Fruit fly (Drosophila melanogaster) whole organism, embryonic: ENCODE data around the gene CG16984.
A peak's percentile ranks its signal among the peaks of the same experiment; 100 is the strongest.

Experiments used
- Abd-B ChIP-seq: fragments of 200-800 bp; sonication (Bioruptor generic); optimal IDR thresholded peaks from 2 replicates; lab custom pipeline; 2018; ENCODE audit warnings: missing biosample characterization, mild to moderate bottlenecking, missing genetic modification characterization, moderate library complexity
- Atf-2 ChIP-seq: fragments of 200-800 bp; sonication (Bioruptor generic); optimal IDR thresholded peaks from 2 replicates; lab custom pipeline; 2016; ENCODE audit warnings: missing biosample characterization, missing genetic modification characterization
- Bteb2 ChIP-seq: fragments of 200-800 bp; sonication (Bioruptor generic); optimal IDR thresholded peaks from 2 replicates; lab custom pipeline; 2016; ENCODE audit warnings: missing biosample characterization, missing genetic modification characterization
- C15 ChIP-seq: fragments of 200-800 bp; sonication (Bioruptor generic); IDR thresholded peaks from 3 replicates; pipeline ENCODE4 v1.3.6; 2022; ENCODE audit warnings: missing biosample characterization, missing genetic modification characterization
- CG10147 ChIP-seq: fragments of 200-800 bp; sonication (Bioruptor generic); optimal IDR thresholded peaks from 2 replicates; lab custom pipeline; 2019; ENCODE audit warnings: missing biosample characterization, mild to moderate bottlenecking, missing genetic modification characterization, moderate library complexity
- CG11398 ChIP-seq: fragments of 200-800 bp; sonication (Bioruptor generic); optimal IDR thresholded peaks from 2 replicates; lab custom pipeline; 2016; ENCODE audit warnings: missing biosample characterization, missing genetic modification characterization
- CG12659 ChIP-seq: fragments of 200-800 bp; sonication (Bioruptor generic); optimal IDR thresholded peaks from 3 replicates; lab custom pipeline; 2017; ENCODE audit warnings: mild to moderate bottlenecking, missing biosample characterization, missing genetic modification reagents, missing genetic modification characterization
- CG14441 ChIP-seq: fragments of 200-800 bp; sonication (Bioruptor generic); IDR thresholded peaks from 2 replicates; pipeline ENCODE4 v1.3.6; 2022; ENCODE audit warnings: missing biosample characterization, missing genetic modification characterization
- CG15514 ChIP-seq: fragments of 200-800 bp; sonication (Bioruptor generic); optimal IDR thresholded peaks from 3 replicates; lab custom pipeline; 2017; ENCODE audit warnings: missing biosample characterization, missing genetic modification characterization, mild to moderate bottlenecking, moderate library complexity, missing genetic modification reagents
- CG15601 ChIP-seq: fragments of 200-800 bp; sonication (Bioruptor generic); optimal IDR thresholded peaks from 3 replicates; lab custom pipeline; 2019; ENCODE audit warnings: missing biosample characterization, mild to moderate bottlenecking, missing genetic modification characterization, moderate library complexity
- CG1832 ChIP-seq: fragments of 200-800 bp; sonication (Bioruptor generic); optimal IDR thresholded peaks from 2 replicates; lab custom pipeline; 2017; ENCODE audit warnings: missing biosample characterization, mild to moderate bottlenecking, missing genetic modification characterization, inconsistent platforms
- CG2199 ChIP-seq: fragments of 200-800 bp; sonication (Bioruptor generic); IDR thresholded peaks from 3 replicates; pipeline ENCODE4 v1.3.6; 2022; ENCODE audit warnings: missing biosample characterization, missing genetic modification characterization
- CG3407 ChIP-seq: fragments of 200-800 bp; sonication (Bioruptor generic); optimal IDR thresholded peaks from 2 replicates; lab custom pipeline; 2018; ENCODE audit warnings: missing biosample characterization, mild to moderate bottlenecking, missing genetic modification characterization
- CG3847 ChIP-seq: fragments of 200-800 bp; sonication (Bioruptor generic); IDR thresholded peaks from 2 replicates; pipeline ENCODE4 v1.3.6; 2022; ENCODE audit warnings: missing biosample characterization, missing genetic modification characterization
- CG3995 ChIP-seq: fragments of 200-800 bp; sonication (Bioruptor generic); optimal IDR thresholded peaks from 3 replicates; lab custom pipeline; 2016; ENCODE audit warnings: missing biosample characterization, missing genetic modification characterization
- CG42726 ChIP-seq: fragments of 200-800 bp; sonication (Bioruptor generic); IDR thresholded peaks from 2 replicates; pipeline ENCODE4 v1.3.6; 2022; ENCODE audit warnings: missing biosample characterization, missing genetic modification characterization; ENCODE audit not compliant: partially characterized antibody
- CG4360 ChIP-seq: fragments of 200-800 bp; sonication (Bioruptor generic); IDR thresholded peaks from 2 replicates; pipeline ENCODE4 v1.3.6; 2022; ENCODE audit warnings: missing biosample characterization, missing genetic modification characterization
- CG6689 ChIP-seq: fragments of 200-800 bp; sonication (Bioruptor generic); IDR thresholded peaks from 2 replicates; pipeline ENCODE4 v1.3.6; 2022; ENCODE audit warnings: missing biosample characterization, missing genetic modification characterization
- CG8924 ChIP-seq: fragments of 200-800 bp; optimal IDR thresholded peaks from 3 replicates; lab custom pipeline; 2019; ENCODE audit warnings: missing biosample characterization, mild to moderate bottlenecking, missing genetic modification characterization, moderate library complexity
- CrebB ChIP-seq: fragments of 200-800 bp; sonication (Bioruptor generic); optimal IDR thresholded peaks from 3 replicates; lab custom pipeline; 2018; ENCODE audit warnings: missing biosample characterization, mild to moderate bottlenecking, missing genetic modification characterization
- Dbx ChIP-seq: fragments of 200-800 bp; sonication (Bioruptor generic); IDR thresholded peaks from 3 replicates; pipeline ENCODE4 v1.3.6; 2022; ENCODE audit warnings: missing biosample characterization, missing genetic modification characterization
- Elba2 ChIP-seq: fragments of 200-800 bp; sonication (Bioruptor generic); optimal IDR thresholded peaks from 3 replicates; lab custom pipeline; 2016; ENCODE audit warnings: missing biosample characterization, missing genetic modification characterization
- Ets97D ChIP-seq: fragments of 200-800 bp; sonication (Bioruptor generic); optimal IDR thresholded peaks from 3 replicates; lab custom pipeline; 2016; ENCODE audit warnings: missing biosample characterization, missing genetic modification characterization
- Lpt ChIP-seq: fragments of >200 bp; optimal IDR thresholded peaks from 2 replicates; lab custom pipeline; 2018; ENCODE audit warnings: missing biosample characterization, missing genetic modification characterization
- Myb ChIP-seq: fragments of 200-800 bp; sonication (Bioruptor generic); optimal IDR thresholded peaks from 2 replicates; lab custom pipeline; 2016; ENCODE audit warnings: missing biosample characterization, missing genetic modification characterization
- Nf-YA ChIP-seq: fragments of 200-800 bp; sonication (Bioruptor generic); IDR thresholded peaks from 2 replicates; pipeline ENCODE4 v1.3.6; 2022; ENCODE audit warnings: missing biosample characterization, missing genetic modification characterization
- Optix ChIP-seq: fragments of 200-800 bp; sonication (Bioruptor generic); IDR thresholded peaks from 3 replicates; pipeline ENCODE4 v1.3.6; 2022; ENCODE audit warnings: missing biosample characterization, missing genetic modification characterization
- Sry-β ChIP-seq: fragments of 200-800 bp; sonication (Bioruptor generic); optimal IDR thresholded peaks from 2 replicates; lab custom pipeline; 2018; ENCODE audit warnings: missing biosample characterization, mild to moderate bottlenecking, missing genetic modification characterization, moderate library complexity
- Taf1 ChIP-seq: fragments of 200-800 bp; sonication (Bioruptor generic); IDR thresholded peaks from 2 replicates; pipeline ENCODE4 v1.3.6; 2022; ENCODE audit warnings: missing biosample characterization, missing genetic modification characterization
- Xbp1 ChIP-seq: fragments of 200-800 bp; sonication (Bioruptor generic); optimal IDR thresholded peaks from 3 replicates; lab custom pipeline; 2016; ENCODE audit warnings: missing biosample characterization, mild to moderate bottlenecking, missing genetic modification characterization
- abd-A ChIP-seq: fragments of 200-800 bp; sonication (Bioruptor generic); optimal IDR thresholded peaks from 3 replicates; lab custom pipeline; 2019; ENCODE audit warnings: missing biosample characterization, mild to moderate bottlenecking, missing genetic modification characterization, moderate library complexity
- al ChIP-seq: fragments of 200-800 bp; sonication (Bioruptor generic); IDR thresholded peaks from 2 replicates; pipeline ENCODE4 v1.3.6; 2022; ENCODE audit warnings: missing biosample characterization, missing genetic modification characterization
- bigmax ChIP-seq: fragments of 200-800 bp; sonication (Bioruptor generic); optimal IDR thresholded peaks from 2 replicates; lab custom pipeline; 2018; ENCODE audit warnings: missing biosample characterization, mild to moderate bottlenecking, missing genetic modification characterization
- corto ChIP-seq: fragments of 200-800 bp; sonication (Bioruptor generic); optimal IDR thresholded peaks from 2 replicates; lab custom pipeline; 2016; ENCODE audit warnings: missing biosample characterization, mild to moderate bottlenecking, missing genetic modification characterization, moderate library complexity
- dmrt11E ChIP-seq: fragments of 200-800 bp; sonication (Bioruptor generic); optimal IDR thresholded peaks from 3 replicates; lab custom pipeline; 2018; ENCODE audit warnings: missing biosample characterization, mild to moderate bottlenecking, missing genetic modification characterization, moderate library complexity
- dpn ChIP-seq, 2 experiments: fragments of 200-800 bp; sonication (Bioruptor generic); optimal IDR thresholded peaks; 3 replicates each; lab custom pipeline; 2016; ENCODE audit warnings: missing biosample characterization in 2 of 2, missing genetic modification characterization in 2 of 2
- en ChIP-seq: fragments of 200-800 bp; sonication (Bioruptor generic); optimal IDR thresholded peaks from 2 replicates; lab custom pipeline; 2016; ENCODE audit warnings: missing biosample characterization, missing genetic modification characterization
- esg ChIP-seq: fragments of 200-800 bp; sonication (Bioruptor generic); conservative IDR thresholded peaks from 2 replicates; pipeline ENCODE4 v1.3.6; 2022; ENCODE audit warnings: missing biosample characterization, missing genetic modification characterization
- her ChIP-seq: fragments of 200-800 bp; sonication (Bioruptor generic); optimal IDR thresholded peaks from 2 replicates; lab custom pipeline; 2016; ENCODE audit warnings: missing biosample characterization, missing genetic modification characterization
- nerfin-1 ChIP-seq: fragments of 200-800 bp; sonication (Bioruptor generic); optimal IDR thresholded peaks from 3 replicates; lab custom pipeline; 2019; ENCODE audit warnings: missing biosample characterization, mild to moderate bottlenecking, missing genetic modification characterization, moderate library complexity
- repo ChIP-seq: fragments of 200-800 bp; sonication (Bioruptor generic); optimal IDR thresholded peaks from 2 replicates; lab custom pipeline; 2016; ENCODE audit warnings: missing biosample characterization, missing genetic modification characterization
- sens-2 ChIP-seq: fragments of 200-800 bp; sonication (Bioruptor generic); IDR thresholded peaks from 2 replicates; pipeline ENCODE4 v1.3.6; 2022; ENCODE audit warnings: missing biosample characterization, missing genetic modification characterization
- slou ChIP-seq: fragments of 200-800 bp; sonication (Bioruptor generic); optimal IDR thresholded peaks from 3 replicates; lab custom pipeline; 2016; ENCODE audit warnings: missing biosample characterization, missing genetic modification characterization
- sob ChIP-seq: fragments of 200-800 bp; sonication (Bioruptor generic); IDR thresholded peaks from 2 replicates; pipeline ENCODE4 v1.3.6; 2022; ENCODE audit warnings: missing biosample characterization, missing genetic modification characterization
- sqz ChIP-seq: fragments of 200-800 bp; sonication (Bioruptor generic); optimal IDR thresholded peaks from 3 replicates; lab custom pipeline; 2018; ENCODE audit warnings: missing biosample characterization, mild to moderate bottlenecking, missing genetic modification characterization
- ssp ChIP-seq: fragments of 200-800 bp; sonication (Bioruptor generic); IDR thresholded peaks from 2 replicates; pipeline ENCODE4 v1.3.6; 2022; ENCODE audit warnings: missing biosample characterization, missing genetic modification characterization
- twi ChIP-seq: fragments of 200-800 bp; optimal IDR thresholded peaks from 2 replicates; lab custom pipeline; 2019; ENCODE audit warnings: missing biosample characterization, mild to moderate bottlenecking, missing genetic modification characterization, moderate library complexity
- vvl ChIP-seq: fragments of 200-800 bp; sonication (Bioruptor generic); IDR thresholded peaks from 2 replicates; pipeline ENCODE4 v1.3.6; 2022; ENCODE audit warnings: missing biosample characterization, missing genetic modification characterization
- zen ChIP-seq: fragments of 200-800 bp; sonication (Bioruptor generic); optimal IDR thresholded peaks from 3 replicates; lab custom pipeline; 2018; ENCODE audit warnings: missing biosample characterization, mild to moderate bottlenecking, missing genetic modification characterization, moderate library complexity
- zfh2 ChIP-seq: fragments of 200-800 bp; sonication (Bioruptor generic); optimal IDR thresholded peaks from 2 replicates; lab custom pipeline; 2016; ENCODE audit warnings: missing biosample characterization, missing genetic modification characterization

CG16984 gene

DNA sequence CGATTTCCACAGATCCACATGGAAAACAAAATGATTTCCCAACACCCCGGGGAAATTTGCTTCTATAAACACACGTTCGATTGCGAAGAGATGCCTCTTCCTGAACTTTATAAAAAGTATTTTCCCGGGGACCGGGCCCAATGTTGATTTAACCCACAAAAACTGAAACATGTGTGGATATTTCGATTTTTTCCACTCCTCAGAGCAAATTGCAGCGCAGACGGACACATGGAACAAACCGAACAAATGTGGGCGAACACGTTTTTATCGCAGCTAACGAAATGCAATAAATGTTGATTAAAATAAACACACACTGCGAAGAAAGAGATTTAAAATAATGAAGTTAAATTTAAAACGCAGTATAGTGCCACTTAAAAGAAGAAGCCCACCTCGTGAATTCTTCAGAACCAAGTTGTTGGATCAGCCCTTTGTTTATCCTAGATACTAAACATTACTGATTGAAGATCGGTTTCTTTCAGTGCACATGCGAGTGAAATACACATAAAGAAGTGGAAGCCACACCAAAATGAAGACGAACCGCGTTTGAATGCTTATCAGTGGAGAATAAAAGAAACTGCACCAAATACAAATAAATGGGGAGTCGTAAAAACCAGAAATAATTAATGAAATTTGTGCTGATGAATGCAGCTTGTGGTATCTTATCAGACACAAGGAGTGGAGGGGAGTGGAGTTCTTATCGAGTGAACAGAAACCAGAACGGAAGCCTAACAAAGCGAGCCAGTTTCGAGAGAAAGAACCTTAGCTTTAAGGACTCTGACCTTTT lies 12.6 kb upstream of the CG16984 start (continued):
- peak; percentile 70 for TF ChIP-seq repo (GFP tag; lab: Kevin White, UChicago)
- TF ChIP-seq al (GFP tag; lab: Robert Waterston, UW), result no peak
- peak; percentile 65 for TF ChIP-seq zen
- TF ChIP-seq Bteb2 (GFP tag; lab: Kevin White, UChicago), result peak; percentile 30
- peak; percentile 73; the same call in 2 of the 3 replicates for TF ChIP-seq CG2199 (GFP tag; lab: Robert Waterston, UW)
- TF ChIP-seq CG3995, result no peak
- TF ChIP-seq Lpt (GFP tag; lab: Kevin White, UChicago), result no peak
- peak; percentile 54 for TF ChIP-seq CG4360 (GFP tag; lab: Robert Waterston, UW)
- peak; percentile 74 for TF ChIP-seq sqz
- peak; percentile 86 for TF ChIP-seq CG15601 (tag; lab: Kevin White, UChicago)
- peak; percentile 60 for TF ChIP-seq Sry-β (GFP tag; lab: Kevin White, UChicago)
- peak; percentile 61 to 79 for TF ChIP-seq dpn (GFP tag; optimal IDR thresholded peaks at IDR 0.05; lab: Kevin White, UChicago)
- no peak for TF ChIP-seq CG15514 (GFP tag; lab: Kevin White, UChicago)
- peak; percentile 88 for TF ChIP-seq CG6689 (GFP tag; lab: Robert Waterston, UW)
- peak; percentile 88 for TF ChIP-seq sens-2 (GFP tag; lab: Robert Waterston, UW)
- TF ChIP-seq bigmax (GFP tag; lab: Kevin White, UChicago), result no peak
- TF ChIP-seq zfh2 (GFP tag; lab: Kevin White, UChicago), result no peak
- TF ChIP-seq CG3847 (GFP tag; lab: Robert Waterston, UW), result no peak
- peak; percentile 76 for TF ChIP-seq dmrt11E (tag; lab: Kevin White, UChicago)
- peak; percentile 96 for TF ChIP-seq vvl
- peak; percentile 82 for TF ChIP-seq Abd-B (GFP tag; lab: Kevin White, UChicago)
- TF ChIP-seq CG42726 (GFP tag; lab: Robert Waterston, UW), result no peak
- TF ChIP-seq Nf-YA, result peak; percentile 84
- TF ChIP-seq ssp (GFP tag; lab: Robert Waterston, UW), result peak; percentile 64; the same call in 1 of the 2 replicates
- no peak for TF ChIP-seq Taf1 (GFP tag; lab: Robert Waterston, UW)
- TF ChIP-seq abd-A (tag; lab: Kevin White, UChicago), result no peak
- TF ChIP-seq CG3407 (GFP tag; lab: Kevin White, UChicago), result peak; percentile 74
- peak; percentile 24 for TF ChIP-seq CG10147 (GFP tag; lab: Kevin White, UChicago)
- TF ChIP-seq her (GFP tag; lab: Kevin White, UChicago), result peak; percentile 56
- TF ChIP-seq CG1832 (GFP tag; lab: Kevin White, UChicago), result no peak
- peak; percentile 76 for TF ChIP-seq sob (GFP tag; lab: Robert Waterston, UW)
- peak; percentile 97 for TF ChIP-seq twi
- peak; percentile 25 for TF ChIP-seq Myb
- no peak for TF ChIP-seq Dbx
- peak; percentile 85 for TF ChIP-seq Xbp1 (GFP tag; lab: Kevin White, UChicago)
- peak; percentile 81 for TF ChIP-seq nerfin-1 (tag; lab: Kevin White, UChicago)
- TF ChIP-seq CG14441 (GFP tag; lab: Robert Waterston, UW), result peak; percentile 86
- peak; percentile 50 for TF ChIP-seq CrebB (tag; lab: Kevin White, UChicago)
- TF ChIP-seq CG12659 (GFP tag; lab: Kevin White, UChicago), result peak; percentile 66
- TF ChIP-seq CG8924, result peak; percentile 81
- peak; percentile 66 for TF ChIP-seq CG11398 (GFP tag; lab: Kevin White, UChicago)
- peak; percentile 69 for TF ChIP-seq corto
- TF ChIP-seq Elba2 (GFP tag; lab: Kevin White, UChicago), result no peak
- TF ChIP-seq Atf-2, result peak; percentile 76
- peak; percentile 81 for TF ChIP-seq esg (GFP tag; lab: Robert Waterston, UW)
- TF ChIP-seq C15 (GFP tag; lab: Robert Waterston, UW), result peak; percentile 60; the same call in 1 of the 3 replicates
- peak; percentile 65 for TF ChIP-seq en (GFP tag; lab: Kevin White, UChicago)
- TF ChIP-seq slou, result no peak
- TF ChIP-seq Ets97D (GFP tag; lab: Kevin White, UChicago), result peak; percentile 39
- peak; percentile 87 for TF ChIP-seq Optix (GFP tag; lab: Robert Waterston, UW)
